Fruit fly (Drosophila melanogaster) whole organism, wandering third instar larva: ENCODE results near the gene CG14803.

Experiments
- CrebA ChIP-seq: fragments of 200-800 bp; sonication (Bioruptor generic); optimal IDR thresholded peaks from 2 replicates; lab custom pipeline; 2016; ENCODE audit warnings: missing biosample characterization, mild to moderate bottlenecking, missing genetic modification characterization, borderline replicate concordance
- GATAd ChIP-seq: sonication (Bioruptor generic); optimal IDR thresholded peaks from 2 replicates; lab custom pipeline; 2016; ENCODE audit warnings: missing biosample characterization, missing genetic modification characterization
- HLH106 ChIP-seq: fragments of 200-800 bp; optimal IDR thresholded peaks from 3 replicates; lab custom pipeline; 2019; ENCODE audit warnings: missing biosample characterization, mild to moderate bottlenecking, missing genetic modification characterization, moderate library complexity
- Hnf4 ChIP-seq: fragments of 200-800 bp; sonication (Bioruptor generic); optimal IDR thresholded peaks from 2 replicates; lab custom pipeline; 2016; ENCODE audit warnings: missing biosample characterization, mild to moderate bottlenecking, missing genetic modification characterization
- Jra ChIP-seq: sonication (Bioruptor generic); optimal IDR thresholded peaks from 2 replicates; lab custom pipeline; 2016; ENCODE audit warnings: missing biosample characterization, missing genetic modification characterization
- Mio ChIP-seq: sonication (Bioruptor generic); optimal IDR thresholded peaks from 2 replicates; lab custom pipeline; 2016; ENCODE audit warnings: missing biosample characterization, missing genetic modification characterization
- br ChIP-seq: fragments of 200-800 bp; sonication (Bioruptor generic); optimal IDR thresholded peaks from 2 replicates; lab custom pipeline; 2016; ENCODE audit warnings: missing biosample characterization, missing genetic modification characterization
- foxo ChIP-seq, 2 experiments: fragments of 200-800 bp; sonication (Bioruptor generic); optimal IDR thresholded peaks; 2 replicates in 1 of 2; 3 replicates in 1 of 2; lab custom pipeline; 2016 to 2017; ENCODE audit warnings: missing biosample characterization in 2 of 2, missing genetic modification characterization in 2 of 2
- h ChIP-seq: fragments of 200-800 bp; sonication (Bioruptor generic); optimal IDR thresholded peaks from 3 replicates; lab custom pipeline; 2016; ENCODE audit warnings: missing biosample characterization, mild to moderate bottlenecking, missing genetic modification characterization
- lola ChIP-seq: fragments of >200 bp; optimal IDR thresholded peaks from 2 replicates; lab custom pipeline; 2017; ENCODE audit warnings: missing biosample characterization, missing genetic modification characterization
- pan ChIP-seq: fragments of >200 bp; optimal IDR thresholded peaks from 2 replicates; lab custom pipeline; 2017
- usp ChIP-seq: fragments of >200 bp; optimal IDR thresholded peaks from 2 replicates; lab custom pipeline; 2017; ENCODE audit warnings: missing biosample characterization, missing genetic modification characterization

dm6 chrX:1825912-1826862 lies 42.5 kb upstream of the CG14803 start:
- TF ChIP-seq lola (GFP tag; lab: Kevin White, UChicago): no peak
- no peak for TF ChIP-seq Mio (GFP tag; lab: Kevin White, UChicago)
- no peak for TF ChIP-seq usp (GFP tag; lab: Kevin White, UChicago)
- no peak for TF ChIP-seq Jra (GFP tag; lab: Kevin White, UChicago)
- no peak for TF ChIP-seq GATAd (GFP tag; lab: Kevin White, UChicago)
- TF ChIP-seq h: peak; percentile 66
- peak; percentile 64 for TF ChIP-seq br (GFP tag; lab: Kevin White, UChicago)
- peak; percentile 65 for TF ChIP-seq HLH106 (tag; lab: Kevin White, UChicago)
- TF ChIP-seq CrebA (GFP tag; lab: Kevin White, UChicago): peak; percentile 43
- TF ChIP-seq Hnf4 (GFP tag; lab: Kevin White, UChicago): peak; percentile 7
- TF ChIP-seq pan (lab: Kevin White, UChicago): no peak
- peak in 1 of 2 experiments; percentile 70 for TF ChIP-seq foxo (GFP tag; optimal IDR thresholded peaks at IDR 0.05; lab: Kevin White, UChicago)
